Fruit fly (Drosophila melanogaster): ENCODE measurements around the gene CG33639.

CG33639 gene

dm6 chrX:18239301-18239700 lies 13.4 kb upstream of the CG33639 start (continued):
- TF ChIP-seq odd (GFP tag; optimal IDR thresholded peaks at IDR 0.05), result no peak
- no peak for TF ChIP-seq CG15073 (GFP tag; optimal IDR thresholded peaks at IDR 0.05)
- TF ChIP-seq row (GFP tag; IDR thresholded peaks at IDR 0.05), result no peak
- no peak for TF ChIP-seq Meics (GFP tag; optimal IDR thresholded peaks at IDR 0.05)
- TF ChIP-seq CG8281 (tag; optimal IDR thresholded peaks at IDR 0.05), result no peak
- TF ChIP-seq gfzf (GFP tag; optimal IDR thresholded peaks at IDR 0.05), result no peak
- no peak for TF ChIP-seq CG4360 (GFP tag; IDR thresholded peaks at IDR 0.05)
- no peak for TF ChIP-seq jigr1 (GFP tag; IDR thresholded peaks at IDR 0.05)
- TF ChIP-seq jing (GFP tag; optimal IDR thresholded peaks at IDR 0.05), result no peak
- no peak for TF ChIP-seq CG7271 (tag; optimal IDR thresholded peaks at IDR 0.05)
- no peak for TF ChIP-seq run (tag; optimal IDR thresholded peaks at IDR 0.05)
- no peak for TF ChIP-seq Sry-δ (GFP tag; optimal IDR thresholded peaks at IDR 0.05)
- no peak for TF ChIP-seq dati (GFP tag; IDR thresholded peaks at IDR 0.05)
- TF ChIP-seq kni (GFP tag; optimal IDR thresholded peaks at IDR 0.05), result no peak
- TF ChIP-seq Eip74EF (GFP tag; optimal IDR thresholded peaks at IDR 0.05), result no peak
- peak; percentile 10 for TF ChIP-seq CG17359 (tag; optimal IDR thresholded peaks at IDR 0.05)
- no peak for TF ChIP-seq dan (GFP tag; IDR thresholded peaks at IDR 0.05)
- no peak for TF ChIP-seq disco-r (GFP tag; optimal IDR thresholded peaks at IDR 0.05)
- no peak for TF ChIP-seq yki (optimal IDR thresholded peaks at IDR 0.05)
- TF ChIP-seq CG10565 (GFP tag; optimal IDR thresholded peaks at IDR 0.05), result no peak
- no peak for TF ChIP-seq pho (GFP tag; optimal IDR thresholded peaks at IDR 0.05)
- no peak for TF ChIP-seq CG13123 (GFP tag; optimal IDR thresholded peaks at IDR 0.05)
- TF ChIP-seq toy (GFP tag; IDR thresholded peaks at IDR 0.05), result no peak
- no peak for TF ChIP-seq fd102C (GFP tag; optimal IDR thresholded peaks at IDR 0.05)
- TF ChIP-seq pan (optimal IDR thresholded peaks at IDR 0.05), result no peak
- peak in 1 of 2 experiments; percentile 19 for TF ChIP-seq pan (GFP tag; optimal IDR thresholded peaks at IDR 0.05 in 1 of 2, IDR thresholded peaks at IDR 0.05 in 1 of 2)
- TF ChIP-seq ssp (GFP tag; IDR thresholded peaks at IDR 0.05), result no peak
- no peak for TF ChIP-seq en (GFP tag; optimal IDR thresholded peaks at IDR 0.05)
- TF ChIP-seq Tbp (GFP tag; optimal IDR thresholded peaks at IDR 0.05), result no peak
- no peak for TF ChIP-seq CG6813 (GFP tag; optimal IDR thresholded peaks at IDR 0.05)
- TF ChIP-seq CG4707 (GFP tag; optimal IDR thresholded peaks at IDR 0.05), result no peak
- no peak for TF ChIP-seq Jarid2 (GFP tag; optimal IDR thresholded peaks at IDR 0.05)
- no peak for TF ChIP-seq CG18599 (GFP tag; optimal IDR thresholded peaks at IDR 0.05)
- TF ChIP-seq chif (GFP tag; optimal IDR thresholded peaks at IDR 0.05), result peak in 1 of 2 experiments; percentile 63
- peak; percentile 4 for TF ChIP-seq ems (GFP tag; optimal IDR thresholded peaks at IDR 0.05)
- no peak for TF ChIP-seq Asciz (GFP tag; optimal IDR thresholded peaks at IDR 0.05)
- peak; percentile 57; the same call in 1 of the 2 replicates for TF ChIP-seq Rfx (GFP tag; IDR thresholded peaks at IDR 0.05)
- no peak for TF ChIP-seq B-H2 (GFP tag; optimal IDR thresholded peaks at IDR 0.05)
- no peak for TF ChIP-seq Opbp (GFP tag; IDR thresholded peaks at IDR 0.05; ENCODE audit: partially characterized antibody)
- no peak for TF ChIP-seq CG7987 (GFP tag; optimal IDR thresholded peaks at IDR 0.05)
- TF ChIP-seq CG34224 (GFP tag; IDR thresholded peaks at IDR 0.05; ENCODE audit: partially characterized antibody), result no peak
- no peak for TF ChIP-seq bigmax (GFP tag; optimal IDR thresholded peaks at IDR 0.05)
- no peak for TF ChIP-seq CG11504 (tag; optimal IDR thresholded peaks at IDR 0.05)
- TF ChIP-seq CG3995 (GFP tag; optimal IDR thresholded peaks at IDR 0.05), result no peak
- TF ChIP-seq Camta (GFP tag; optimal IDR thresholded peaks at IDR 0.05), result peak; percentile 14
- no peak for TF ChIP-seq Adf1 (GFP tag; IDR thresholded peaks at IDR 0.05)
- TF ChIP-seq CG17328 (GFP tag; IDR thresholded peaks at IDR 0.05), result no peak
- TF ChIP-seq CG13624 (GFP tag; optimal IDR thresholded peaks at IDR 0.05), result no peak
- TF ChIP-seq CG15696 (tag; optimal IDR thresholded peaks at IDR 0.05), result peak; percentile 25
- no peak for TF ChIP-seq CG31388 (GFP tag; optimal IDR thresholded peaks at IDR 0.05)
- TF ChIP-seq fu2 (GFP tag; optimal IDR thresholded peaks at IDR 0.05), result no peak
- TF ChIP-seq NK7.1 (GFP tag; optimal IDR thresholded peaks at IDR 0.05), result no peak

Measured in whole organism, embryonic.